Worm (Caenorhabditis elegans) whole organism, L2 larva: Measurements from ENCODE around the gene T09A5.14.

ENCODE experiments used
- dmd-4 ChIP-seq: sonication (generic microtip); optimal IDR thresholded peaks from 2 replicates; lab custom pipeline; 2017; ENCODE audit warnings: missing biosample characterization, missing genetic modification characterization
- elt-3 ChIP-seq: sonication (generic microtip); optimal IDR thresholded peaks from 2 replicates; lab custom pipeline; 2017; ENCODE audit warnings: missing biosample characterization, missing genetic modification characterization
- lsy-2 ChIP-seq, 2 experiments: fragments of 150-350 bp in 1 of 2; sonication (generic microtip) in 1 of 2; optimal IDR thresholded peaks; 2 replicates each; lab custom pipeline; 2014 to 2017; ENCODE audit warnings: missing biosample characterization in 2 of 2, missing genetic modification characterization in 2 of 2
- nhr-6 ChIP-seq: fragments of 150-350 bp; optimal IDR thresholded peaks from 2 replicates; lab custom pipeline; 2014; ENCODE audit warnings: missing biosample characterization, missing genetic modification characterization

ce11 chrII:7792514-7792913 is 39.6 kb upstream of the T09A5.14 start:
- TF ChIP-seq nhr-6 (tag; lab: Kevin White, UChicago) (no peak), dmd-4 (tag; lab: Kevin White, UChicago) (no peak), lsy-2 (tag; optimal IDR thresholded peaks at IDR 0.05; lab: Kevin White, UChicago) (no peak), elt-3 (tag; lab: Kevin White, UChicago) (no peak)
